Worm (Caenorhabditis elegans) whole organism, L4 larva: ENCODE measurements around the gene nhr-26.

Source experiments
- D1046.2 ChIP-seq: fragments of 200-800 bp; sonication (Bioruptor generic); IDR thresholded peaks from 2 replicates; pipeline ENCODE4 v1.3.6; 2022; ENCODE audit warnings: missing genetic modification characterization, missing compliant biosample characterization
- T26A8.4 ChIP-seq: fragments of 200-800 bp; sonication (Bioruptor generic); IDR thresholded peaks from 2 replicates; pipeline ENCODE4 v1.3.6; 2022; ENCODE audit warnings: missing genetic modification characterization, missing compliant biosample characterization
- ZK546.5 ChIP-seq, 2 experiments: sonication (generic microtip); optimal IDR thresholded peaks; 2 replicates each; lab custom pipeline; 2017; ENCODE audit warnings: missing biosample characterization in 2 of 2, missing genetic modification characterization in 2 of 2
- ceh-20 ChIP-seq: fragments of 200-800 bp; sonication (Bioruptor generic); IDR thresholded peaks from 2 replicates; pipeline ENCODE4 v1.3.6; 2022; ENCODE audit warnings: missing genetic modification reagents, missing genetic modification characterization, missing compliant biosample characterization
- fkh-10 ChIP-seq: fragments of 150-350 bp; optimal IDR thresholded peaks from 2 replicates; lab custom pipeline; 2014; ENCODE audit warnings: missing biosample characterization, missing genetic modification reagents, missing genetic modification characterization
- hmg-1.1 ChIP-seq: fragments of 200-800 bp; sonication (Bioruptor generic); IDR thresholded peaks from 2 replicates; pipeline ENCODE4 v1.3.6; 2022; ENCODE audit warnings: missing genetic modification reagents, missing genetic modification characterization, missing compliant biosample characterization
- lin-39 ChIP-seq: fragments of 150-350 bp; optimal IDR thresholded peaks from 2 replicates; lab custom pipeline; 2014; ENCODE audit warnings: missing biosample characterization, missing genetic modification reagents, missing genetic modification characterization
- lir-3 ChIP-seq: sonication (generic microtip); optimal IDR thresholded peaks from 2 replicates; lab custom pipeline; 2016; ENCODE audit warnings: mild to moderate bottlenecking, missing genetic modification characterization, missing compliant biosample characterization
- saeg-2 ChIP-seq: fragments of 200-800 bp; sonication (Bioruptor generic); IDR thresholded peaks from 2 replicates; pipeline ENCODE4 v1.3.6; 2022; ENCODE audit warnings: missing genetic modification reagents, missing genetic modification characterization, missing compliant biosample characterization
- unc-62 ChIP-seq, 3 experiments: fragments of 150-350 bp in 1 of 3; sonication (generic microtip); optimal IDR thresholded peaks in 2 of 3; peaks in 1 of 3; 1 replicate in 1 of 3; 2 replicates in 2 of 3; lab custom pipeline; 2014 to 2017; ENCODE audit warnings: missing biosample characterization in 3 of 3, missing genetic modification characterization in 3 of 3, missing genetic modification reagents in 3 of 3, missing genotype in 1 of 3

ce11 chrX:12689869-12690268 lies 10.4 kb downstream of the nhr-26 start:
- TF ChIP-seq T26A8.4 (GFP tag; lab: Robert Waterston, UW): no peak
- TF ChIP-seq hmg-1.1 (GFP tag; lab: Robert Waterston, UW): no peak
- no peak for TF ChIP-seq saeg-2 (GFP tag; lab: Robert Waterston, UW)
- no peak for TF ChIP-seq lir-3 (tag; lab: Kevin White, UChicago)
- TF ChIP-seq unc-62 (GFP tag; optimal IDR thresholded peaks at IDR 0.05 in 1 of 2; lab: Kevin White, UChicago): peak in 1 of 2 experiments; percentile 84
- no peak for TF ChIP-seq unc-62 (tag; optimal IDR thresholded peaks at IDR 0.05; lab: Kevin White, UChicago)
- TF ChIP-seq ZK546.5 (tag; optimal IDR thresholded peaks at IDR 0.05; lab: Kevin White, UChicago): no peak
- TF ChIP-seq fkh-10 (GFP tag; lab: Kevin White, UChicago): peak; percentile 93
- no peak for TF ChIP-seq ceh-20 (GFP tag; lab: Robert Waterston, UW)
- TF ChIP-seq D1046.2 (GFP tag; lab: Robert Waterston, UW): no peak
- TF ChIP-seq lin-39 (tag; lab: Kevin White, UChicago): no peak
